Fruit fly (Drosophila melanogaster): Measurements from ENCODE around the gene CG4301.

DNA sequence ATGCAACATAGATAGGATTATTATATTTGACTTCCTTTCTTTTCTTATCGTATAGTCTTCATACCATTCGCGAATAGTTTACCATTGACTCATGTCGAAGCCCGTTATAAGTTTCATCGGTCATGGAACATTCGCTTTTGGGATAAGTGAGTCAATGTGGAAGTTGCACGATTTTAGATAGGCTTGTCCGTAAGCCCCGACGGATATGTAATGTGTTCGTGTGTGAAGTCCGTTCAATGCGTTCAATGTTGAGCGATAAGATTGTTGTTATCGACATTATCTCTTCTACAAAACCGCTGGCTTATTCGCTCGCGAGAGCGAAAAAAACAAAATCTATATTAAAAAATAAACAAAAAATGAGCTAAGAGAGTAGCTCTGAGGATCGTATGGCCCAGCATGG, 506 bp upstream of the CG4301 start, which contains the start of gene CG9981:
- TF ChIP-seq Dfd (GFP tag; optimal IDR thresholded peaks at IDR 0.05) (no peak), N (GFP tag; optimal IDR thresholded peaks at IDR 0.05) (no peak)
